Fruit fly (Drosophila melanogaster) S2 (cell line): ENCODE results near the gene Mur29B.

Experiments used
- CG8478 ChIP-seq: fragments of >200 bp; optimal IDR thresholded peaks from 2 replicates; lab custom pipeline; 2018
- CTCF ChIP-seq, 2 experiments: fragments of >200 bp; optimal IDR thresholded peaks; 2 replicates each; lab custom pipeline; 2018

DNA sequence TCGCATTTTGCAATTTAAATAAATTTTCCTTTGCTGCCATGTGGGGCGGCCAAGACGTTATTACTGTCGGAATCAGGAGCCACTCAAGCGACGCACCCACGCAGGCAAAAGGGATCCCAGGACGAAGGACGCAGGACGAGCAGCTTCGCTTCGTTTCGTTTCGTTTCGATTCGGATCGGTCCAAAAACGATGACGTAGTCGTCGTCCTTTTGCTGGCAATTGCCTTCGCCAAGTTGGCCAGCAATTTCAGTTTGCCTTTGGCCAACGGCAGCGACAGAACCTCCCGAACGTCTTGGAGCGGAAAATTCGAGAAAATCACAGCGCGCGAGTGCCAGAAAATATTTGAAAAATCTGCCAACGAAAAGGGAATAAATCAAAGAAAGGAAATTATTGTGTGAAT is 13.9 kb upstream of the Mur29B start, which contains the start of gene witty:
- TF ChIP-seq CTCF (optimal IDR thresholded peaks at IDR 0.05; lab: Kevin White, UChicago) (no peak), CG8478 (lab: Kevin White, UChicago) (no peak)
